Worm (Caenorhabditis elegans): Measurements from ENCODE around the gene C01G10.6.

The C01G10.6 gene

DNA sequence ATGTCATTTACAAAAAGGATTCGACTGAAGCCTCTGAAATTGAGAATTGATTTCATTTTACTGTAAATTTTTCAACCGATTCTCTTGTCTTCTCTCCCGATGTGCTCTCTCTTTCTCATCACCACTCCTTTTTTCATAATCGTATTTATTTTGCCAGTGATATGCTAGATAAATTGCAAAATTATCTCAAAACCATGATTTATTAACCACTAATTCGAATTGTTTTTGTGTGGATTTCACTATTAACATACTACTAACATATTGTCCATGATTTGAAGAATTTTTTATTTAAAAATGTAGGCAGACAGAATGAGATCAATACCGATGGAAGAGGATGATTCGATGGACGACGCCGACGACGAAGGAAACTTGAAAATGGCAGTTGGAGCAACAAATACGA, 20.3 kb upstream of the C01G10.6 start, which contains the start of gene C25D7.10:
C25D7.10 (plus strand) TSS at position 301 of the 400 bp plus-strand sequence.
- TF ChIP-seq skn-1 (tag; optimal IDR thresholded peaks at IDR 0.05) (no peak), fkh-10 (GFP tag; optimal IDR thresholded peaks at IDR 0.05) (no peak), sea-2 (GFP tag; optimal IDR thresholded peaks at IDR 0.05) (no peak), ztf-4 (tag; optimal IDR thresholded peaks at IDR 0.05) (no peak), ceh-82 (tag; optimal IDR thresholded peaks at IDR 0.05) (no peak), nhr-11 (tag; optimal IDR thresholded peaks at IDR 0.05) (no peak)

DNA sequence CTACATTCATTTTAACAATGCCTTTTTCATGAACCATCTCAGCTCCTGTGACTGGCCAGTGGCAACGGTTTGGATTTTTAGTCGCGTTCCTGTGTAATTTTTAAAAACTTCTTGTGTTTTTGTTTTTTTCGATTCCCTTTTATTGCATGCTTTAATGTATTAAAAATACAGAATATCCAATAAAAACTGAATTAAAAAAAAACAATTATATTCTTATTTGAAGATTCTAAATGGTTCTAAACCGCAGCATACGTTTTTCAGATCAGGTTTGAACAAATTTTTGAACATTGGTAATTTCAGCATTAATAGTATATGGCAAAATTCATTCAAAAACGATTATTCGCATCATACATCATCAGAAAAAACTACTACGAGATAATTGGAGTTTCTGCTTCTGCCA, 19.1 kb upstream of the C01G10.6 start, which contains the start of gene dnj-3:
dnj-3 (plus strand) TSS at position 301 of the 400 bp plus-strand sequence.
- TF ChIP-seq ceh-28 (tag; optimal IDR thresholded peaks at IDR 0.05) (no peak), nhr-77 (tag; optimal IDR thresholded peaks at IDR 0.05) (no peak), mml-1 (tag; optimal IDR thresholded peaks at IDR 0.05) (no peak), zag-1 (tag; optimal IDR thresholded peaks at IDR 0.05) (no peak), daf-12 (tag; optimal IDR thresholded peaks at IDR 0.05) (no peak), nhr-28 (tag; optimal IDR thresholded peaks at IDR 0.05) (no peak), R02D3.7 (tag; optimal IDR thresholded peaks at IDR 0.05) (no peak), ztf-11 (tag; optimal IDR thresholded peaks at IDR 0.05) (no peak), elt-2 (tag; optimal IDR thresholded peaks at IDR 0.05) (no peak)

DNA sequence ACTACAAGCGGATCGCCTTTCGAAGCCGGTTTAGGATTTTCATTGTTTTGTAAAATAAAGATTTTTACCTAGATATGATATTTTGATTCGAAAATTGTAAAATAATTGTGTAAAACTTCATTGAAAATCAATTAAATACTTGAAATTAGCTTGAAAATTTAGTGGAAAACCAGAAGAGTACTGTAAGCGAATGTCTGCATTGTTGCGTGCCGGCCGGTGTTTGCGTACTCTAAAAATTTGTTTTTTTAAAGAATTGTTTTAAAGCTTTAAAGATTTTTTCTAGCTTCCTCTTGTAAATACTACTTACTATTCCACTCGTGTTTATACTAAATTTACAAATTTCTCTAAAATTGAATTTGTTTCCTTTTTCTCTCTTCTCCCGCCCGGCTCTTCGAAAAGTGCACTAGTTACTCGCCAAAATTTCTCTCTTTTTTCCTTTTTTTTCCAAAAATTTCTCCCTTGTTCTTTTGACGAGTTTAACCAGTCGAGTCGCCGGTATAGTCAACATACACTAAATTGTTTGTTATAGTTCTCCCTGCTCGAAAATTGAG, 17.9 kb upstream of the C01G10.6 start:
- no peak for TF ChIP-seq eor-1 (tag; optimal IDR thresholded peaks at IDR 0.05)
- no peak for TF ChIP-seq fkh-2 (tag; optimal IDR thresholded peaks at IDR 0.05)
- TF ChIP-seq jun-1 (tag; optimal IDR thresholded peaks at IDR 0.05), result no peak
- TF ChIP-seq tbx-2 (tag; optimal IDR thresholded peaks at IDR 0.05), result no peak
- no peak for TF ChIP-seq nhr-11 (tag; optimal IDR thresholded peaks at IDR 0.05)
- TF ChIP-seq elt-1 (tag; optimal IDR thresholded peaks at IDR 0.05), result no peak
- TF ChIP-seq fkh-10 (GFP tag; optimal IDR thresholded peaks at IDR 0.05), result peak; percentile 52
- TF ChIP-seq fos-1 (tag; optimal IDR thresholded peaks at IDR 0.05), result no peak

DNA sequence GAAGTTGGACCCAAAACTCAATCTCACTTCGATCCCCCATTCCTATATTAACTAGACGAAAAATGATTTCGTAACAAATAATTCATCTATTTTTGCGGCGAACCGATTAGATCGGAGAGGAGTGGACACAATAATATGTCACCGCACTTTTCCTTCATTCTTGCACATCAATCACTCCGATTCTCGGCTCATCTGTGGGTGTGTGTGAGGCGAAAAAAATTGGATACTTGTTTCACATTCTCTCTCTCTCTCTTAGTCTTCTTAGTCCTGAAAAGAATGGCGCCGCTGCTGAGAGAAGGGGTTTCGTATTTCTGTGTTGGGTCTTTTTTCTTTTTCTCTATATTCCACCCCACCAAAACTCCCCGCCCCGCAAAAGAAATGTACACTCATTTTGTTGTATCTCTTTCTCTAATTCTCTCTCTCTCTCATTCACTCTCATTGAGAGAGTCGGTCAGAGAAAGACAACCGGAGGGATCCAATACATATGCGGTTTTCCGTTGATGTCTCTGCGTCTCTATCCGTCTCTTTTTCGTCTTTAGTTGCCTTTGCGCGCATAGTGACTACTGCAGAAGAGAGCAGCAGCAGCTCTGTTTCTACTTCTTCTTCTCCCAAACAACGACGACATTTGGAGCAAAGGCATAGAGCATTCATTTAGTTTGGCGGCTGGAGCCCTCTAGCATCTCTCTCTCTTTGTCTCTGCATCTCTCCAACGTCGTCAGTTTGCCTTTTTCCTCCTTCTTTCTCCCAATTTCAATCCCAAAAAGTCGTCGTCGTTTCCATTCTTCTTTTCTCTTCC, 16.2 kb upstream of the C01G10.6 start, which contains the start of gene unc-76:
unc-76 (plus strand) TSS at position 746 of the 796 bp plus-strand sequence.
- TF ChIP-seq ceh-9 (tag; optimal IDR thresholded peaks at IDR 0.05), result no peak
- peak; percentile 68 for TF ChIP-seq egl-27 (tag; optimal IDR thresholded peaks at IDR 0.05)
- no peak for TF ChIP-seq elt-1 (tag; optimal IDR thresholded peaks at IDR 0.05)
- TF ChIP-seq lin-15B (tag; optimal IDR thresholded peaks at IDR 0.05), result peak; percentile 62
- peak; percentile 74 for TF ChIP-seq tbx-2 (tag; optimal IDR thresholded peaks at IDR 0.05)
- peak; percentile 54 for TF ChIP-seq fkh-10 (GFP tag; optimal IDR thresholded peaks at IDR 0.05)
- TF ChIP-seq nhr-23 (tag; optimal IDR thresholded peaks at IDR 0.05), result peak; percentile 5
- TF ChIP-seq R02D3.7 (tag; optimal IDR thresholded peaks at IDR 0.05), result peak; percentile 58
- TF ChIP-seq unc-62 (GFP tag; optimal IDR thresholded peaks at IDR 0.05), result peak; percentile 81
- no peak for TF ChIP-seq aly-2 (tag; optimal IDR thresholded peaks at IDR 0.05)
- peak; percentile 59 for TF ChIP-seq ceh-28 (tag; optimal IDR thresholded peaks at IDR 0.05)
- peak; percentile 8 for TF ChIP-seq ama-1 (optimal IDR thresholded peaks at IDR 0.05)
- peak; percentile 56 for TF ChIP-seq nhr-11 (tag; optimal IDR thresholded peaks at IDR 0.05)
- peak; percentile 89 for TF ChIP-seq hmg-11 (tag; optimal IDR thresholded peaks at IDR 0.05)
- peak; percentile 62 for TF ChIP-seq egl-5 (tag; optimal IDR thresholded peaks at IDR 0.05)
- TF ChIP-seq nhr-43 (tag; optimal IDR thresholded peaks at IDR 0.05; ENCODE audit: poor library complexity, severe bottlenecking), result peak; percentile 42
- no peak for TF ChIP-seq nhr-76 (tag; optimal IDR thresholded peaks at IDR 0.05)
- peak; percentile 89 for TF ChIP-seq pha-4 (tag; optimal IDR thresholded peaks at IDR 0.05)
- peak; percentile 54 for TF ChIP-seq lsy-12 (tag; optimal IDR thresholded peaks at IDR 0.05)
- no peak for TF ChIP-seq nhr-12 (tag; optimal IDR thresholded peaks at IDR 0.05)
- TF ChIP-seq sea-2 (GFP tag; optimal IDR thresholded peaks at IDR 0.05), result peak; percentile 2
- TF ChIP-seq snpc-4 (tag; optimal IDR thresholded peaks at IDR 0.05), result peak; percentile 61
- TF ChIP-seq zag-1 (tag; optimal IDR thresholded peaks at IDR 0.05), result peak; percentile 73
- TF ChIP-seq nhr-77 (tag; optimal IDR thresholded peaks at IDR 0.05), result no peak
- peak; percentile 0 for TF ChIP-seq elt-2 (tag; optimal IDR thresholded peaks at IDR 0.05)
- TF ChIP-seq nhr-237 (tag; optimal IDR thresholded peaks at IDR 0.05), result no peak
- peak; percentile 81 for TF ChIP-seq nfya-1 (tag; optimal IDR thresholded peaks at IDR 0.05; ENCODE audit: insufficient read depth)
- TF ChIP-seq pqm-1 (tag; optimal IDR thresholded peaks at IDR 0.05), result no peak
- TF ChIP-seq lin-39 (tag; optimal IDR thresholded peaks at IDR 0.05), result peak; percentile 96
- no peak for TF ChIP-seq ceh-82 (tag; optimal IDR thresholded peaks at IDR 0.05)
